Worm (Caenorhabditis elegans) whole organism, young adult: ENCODE results near the gene snr-6.

Source experiments
- B0261.1 ChIP-seq: sonication (generic microtip); optimal IDR thresholded peaks from 2 replicates; lab custom pipeline; 2016; ENCODE audit warnings: mild to moderate bottlenecking, missing genetic modification characterization, moderate library complexity, missing compliant biosample characterization
- F55B11.4 ChIP-seq: sonication (generic microtip); optimal IDR thresholded peaks from 2 replicates; lab custom pipeline; 2016; ENCODE audit warnings: missing compliant biosample characterization, missing genetic modification characterization, borderline replicate concordance; ENCODE audit not compliant: insufficient read depth
- gei-17 ChIP-seq: fragments of 200-800 bp; sonication (Bioruptor generic); optimal IDR thresholded peaks from 2 replicates; lab custom pipeline; 2018; ENCODE audit warnings: mild to moderate bottlenecking, missing genetic modification characterization, missing compliant biosample characterization

DNA sequence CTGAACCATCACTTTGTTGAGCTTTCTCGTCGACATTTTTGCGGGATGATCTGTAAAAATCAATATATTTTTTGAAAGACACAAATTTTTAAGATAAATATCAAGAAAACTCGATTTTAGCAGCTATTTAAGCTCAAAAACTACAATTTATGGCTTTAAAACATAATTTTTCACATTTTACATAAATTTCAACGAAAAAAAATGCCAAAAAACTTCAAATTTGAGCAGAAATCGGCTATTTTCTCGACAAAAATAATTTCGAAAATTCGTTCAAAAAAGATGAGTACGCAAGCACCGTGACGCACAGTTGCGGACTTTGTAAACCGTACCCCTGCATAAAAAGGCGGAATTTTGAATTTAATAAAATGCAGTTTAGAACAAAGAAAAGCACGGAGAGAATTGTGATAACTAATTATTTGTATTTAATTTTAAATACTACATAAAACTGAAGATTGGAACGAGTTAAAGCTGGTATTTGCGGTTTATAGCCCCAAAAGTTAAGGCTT, at the start of gene snr-6:
- TF ChIP-seq F55B11.4 = no peak
- TF ChIP-seq B0261.1 (tag; lab: Kevin White, UChicago) = no peak
- no peak for TF ChIP-seq gei-17 (GFP tag; lab: Kevin White, UChicago)
